Fruit fly (Drosophila melanogaster): ENCODE data around the gene CG7573.

CG7573 gene

dm6 chr3L:11295777-11296149 is 15.8 kb upstream of the CG7573 start, which contains the start of gene Dyro (continued):
- TF ChIP-seq Gsc (GFP tag; IDR thresholded peaks at IDR 0.05) (no peak), ems (GFP tag; optimal IDR thresholded peaks at IDR 0.05) (no peak), CG6813 (GFP tag; optimal IDR thresholded peaks at IDR 0.05) (no peak), tin (GFP tag; optimal IDR thresholded peaks at IDR 0.05) (no peak), CG4854 (GFP tag; optimal IDR thresholded peaks at IDR 0.05) (no peak), Bgb (GFP tag; IDR thresholded peaks at IDR 0.05; ENCODE audit: partially characterized antibody) (peak; percentile 12; the same call in 1 of the 2 replicates), odd (GFP tag; optimal IDR thresholded peaks at IDR 0.05) (no peak), CG12299 (tag; optimal IDR thresholded peaks at IDR 0.05) (no peak), btn (GFP tag; optimal IDR thresholded peaks at IDR 0.05) (no peak), CG16815 (GFP tag; optimal IDR thresholded peaks at IDR 0.05) (no peak), CG15479 (GFP tag; optimal IDR thresholded peaks at IDR 0.05) (no peak), Stat92E (GFP tag; optimal IDR thresholded peaks at IDR 0.05) (no peak), HLHmδ (GFP tag; optimal IDR thresholded peaks at IDR 0.05) (no peak), CG15269 (tag; optimal IDR thresholded peaks at IDR 0.05) (no peak), pros (GFP tag; optimal IDR thresholded peaks at IDR 0.05) (no peak), CG3065 (GFP tag; optimal IDR thresholded peaks at IDR 0.05) (no peak), CG30020 (tag; optimal IDR thresholded peaks at IDR 0.05) (no peak), crp (GFP tag; optimal IDR thresholded peaks at IDR 0.05) (no peak), CG6254 (GFP tag; optimal IDR thresholded peaks at IDR 0.05) (no peak), zf30C (GFP tag; optimal IDR thresholded peaks at IDR 0.05) (no peak), sr (GFP tag; IDR thresholded peaks at IDR 0.05) (no peak), NK7.1 (GFP tag; optimal IDR thresholded peaks at IDR 0.05) (no peak), ranshi (GFP tag; IDR thresholded peaks at IDR 0.05) (peak; percentile 24; the same call in 1 of the 2 replicates), pum (GFP tag; optimal IDR thresholded peaks at IDR 0.05) (no peak), CG5953 (GFP tag; IDR thresholded peaks at IDR 0.05) (no peak), CG6765 (GFP tag; optimal IDR thresholded peaks at IDR 0.05) (no peak), bsh (GFP tag; optimal IDR thresholded peaks at IDR 0.05) (no peak), CG12219 (GFP tag; optimal IDR thresholded peaks at IDR 0.05) (no peak), eve (GFP tag; optimal IDR thresholded peaks at IDR 0.05) (no peak), CG18599 (GFP tag; optimal IDR thresholded peaks at IDR 0.05) (no peak), phol (tag; optimal IDR thresholded peaks at IDR 0.05) (no peak), fd3F (GFP tag; optimal IDR thresholded peaks at IDR 0.05) (no peak), jing (GFP tag; optimal IDR thresholded peaks at IDR 0.05) (no peak), CG9932 (GFP tag; IDR thresholded peaks at IDR 0.05) (no peak), ERR (GFP tag; optimal IDR thresholded peaks at IDR 0.05) (no peak), ash1 (GFP tag; optimal IDR thresholded peaks at IDR 0.05) (no peak), CG15514 (GFP tag; optimal IDR thresholded peaks at IDR 0.05) (no peak), Opbp (GFP tag; IDR thresholded peaks at IDR 0.05; ENCODE audit: partially characterized antibody) (no peak), Ravus (GFP tag; IDR thresholded peaks at IDR 0.05) (no peak), Hand (GFP tag; optimal IDR thresholded peaks at IDR 0.05) (no peak), sd (tag; optimal IDR thresholded peaks at IDR 0.05) (peak; percentile 6), salm (tag; optimal IDR thresholded peaks at IDR 0.05) (no peak), Lim3 (GFP tag; IDR thresholded peaks at IDR 0.05) (no peak), Dek (tag; optimal IDR thresholded peaks at IDR 0.05) (no peak), CG7556 (GFP tag; optimal IDR thresholded peaks at IDR 0.05) (no peak), Sin3A (optimal IDR thresholded peaks at IDR 0.05) (no peak), zfh2 (GFP tag; optimal IDR thresholded peaks at IDR 0.05) (no peak), sob (GFP tag; IDR thresholded peaks at IDR 0.05) (no peak), CG33213 (GFP tag; optimal IDR thresholded peaks at IDR 0.05) (no peak), chinmo (GFP tag; IDR thresholded peaks at IDR 0.05; ENCODE audit: partially characterized antibody) (peak; percentile 90), CG3847 (GFP tag; IDR thresholded peaks at IDR 0.05) (no peak)

Measured in whole organism, embryonic.